Worm (Caenorhabditis elegans): ENCODE results near the gene pch-2.

DNA sequence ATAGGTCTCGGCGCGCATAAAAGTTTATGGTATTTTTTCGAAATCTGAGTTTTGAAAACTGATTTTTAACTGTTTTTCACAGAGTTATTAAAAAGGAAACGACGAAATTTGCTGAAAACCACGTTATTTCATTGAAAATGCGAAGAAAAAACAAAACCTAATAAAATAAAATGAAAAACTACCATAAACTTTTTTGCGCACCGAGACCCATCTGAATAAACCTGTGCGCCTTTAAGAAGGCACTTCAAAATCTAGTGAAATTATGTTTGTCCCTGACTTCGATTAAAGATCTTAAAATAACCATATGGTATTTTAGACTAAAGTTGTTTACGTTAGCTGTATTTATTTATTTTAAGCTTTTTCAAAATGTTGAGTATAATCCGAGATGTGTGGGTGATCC lies 30.4 kb upstream of the pch-2 start:
- TF ChIP-seq hmbx-1 (tag; optimal IDR thresholded peaks at IDR 0.05) (no peak), ama-1 (optimal IDR thresholded peaks at IDR 0.05) (no peak), aly-1 (tag; optimal IDR thresholded peaks at IDR 0.05) (no peak), flt-1 (GFP tag; IDR thresholded peaks at IDR 0.05) (no peak), pes-1 (GFP tag; IDR thresholded peaks at IDR 0.05) (no peak)
